Fruit fly (Drosophila melanogaster): Measurements from ENCODE around the gene CG4116.

- TF ChIP-seq lola (GFP tag; optimal IDR thresholded peaks at IDR 0.05) (no peak), woc (GFP tag; optimal IDR thresholded peaks at IDR 0.05) (no peak), Dfd (GFP tag; optimal IDR thresholded peaks at IDR 0.05) (no peak), psq (GFP tag; optimal IDR thresholded peaks at IDR 0.05) (no peak), OdsH (GFP tag; optimal IDR thresholded peaks at IDR 0.05) (no peak), sv (GFP tag; optimal IDR thresholded peaks at IDR 0.05) (peak; percentile 35), pan (optimal IDR thresholded peaks at IDR 0.05) (no peak), HLH106 (tag; optimal IDR thresholded peaks at IDR 0.05) (no peak), foxo (GFP tag; optimal IDR thresholded peaks at IDR 0.05) (no peak), ey (GFP tag; optimal IDR thresholded peaks at IDR 0.05) (no peak), Vsx2 (GFP tag; optimal IDR thresholded peaks at IDR 0.05; ENCODE audit: partially characterized antibody) (no peak)
Observed at dm6 chrX:3025510-3026216, 41.7 kb downstream of the CG4116 start.
